Fruit fly (Drosophila melanogaster): Measurements from ENCODE around the gene InR.

Gene InR

dm6 chr3R:21581365-21582123 is 37.6 kb downstream of the InR start:
- TF ChIP-seq CG32121 (GFP tag; IDR thresholded peaks at IDR 0.05) (peak; percentile 62), Pif1A (GFP tag; optimal IDR thresholded peaks at IDR 0.05) (no peak), CG12605 (GFP tag; IDR thresholded peaks at IDR 0.05) (peak; percentile 45; the same call in 1 of the 2 replicates), CG8159 (tag; optimal IDR thresholded peaks at IDR 0.05) (no peak), D1 (tag; optimal IDR thresholded peaks at IDR 0.05) (no peak), Ets98B (GFP tag; IDR thresholded peaks at IDR 0.05) (peak; percentile 53; the same call in 1 of the 2 replicates), CG4496 (GFP tag; IDR thresholded peaks at IDR 0.05) (peak; percentile 64), fd96Ca (GFP tag; IDR thresholded peaks at IDR 0.05) (peak; percentile 67; the same call in 2 of the 3 replicates)

- TF ChIP-seq EcR (GFP tag; optimal IDR thresholded peaks at IDR 0.05) (no peak), CG32121 (GFP tag; IDR thresholded peaks at IDR 0.05) (peak; percentile 35; the same call in 1 of the 2 replicates)
Measured at dm6 chr3R:21580091-21580490, 39.0 kb downstream of the InR start.

dm6 chr3R:21569049-21569448 is 50.1 kb downstream of the InR start, which contains the start of gene CG15498:
Gene CG15498 (minus strand): TSS chr3R:21569149.
- TF ChIP-seq CG13204 (GFP tag; optimal IDR thresholded peaks at IDR 0.05) (no peak), CG9948 (tag; optimal IDR thresholded peaks at IDR 0.05) (no peak), CG17806 (tag; optimal IDR thresholded peaks at IDR 0.05) (no peak), Snoo (tag; optimal IDR thresholded peaks at IDR 0.05) (no peak)

- no peak for TF ChIP-seq gl (tag; optimal IDR thresholded peaks at IDR 0.05)
- no peak for TF ChIP-seq Pif1B (GFP tag; optimal IDR thresholded peaks at IDR 0.05)
- TF ChIP-seq Pif1A (GFP tag; optimal IDR thresholded peaks at IDR 0.05), result no peak
- TF ChIP-seq CG32121 (GFP tag; IDR thresholded peaks at IDR 0.05), result no peak
- TF ChIP-seq CG9948 (tag; optimal IDR thresholded peaks at IDR 0.05), result no peak
- no peak for TF ChIP-seq Snoo (tag; optimal IDR thresholded peaks at IDR 0.05)
Measured at dm6 chr3R:21566784-21567183, 52.3 kb downstream of the InR start.

dm6 chr3R:21566367-21566766 is 52.8 kb downstream of the InR start:
- no peak for TF ChIP-seq CG10348 (GFP tag; IDR thresholded peaks at IDR 0.05)
- TF ChIP-seq CG15710 (tag; optimal IDR thresholded peaks at IDR 0.05), result no peak
- TF ChIP-seq CG4496 (GFP tag; IDR thresholded peaks at IDR 0.05), result no peak
- no peak for TF ChIP-seq CG8159 (tag; optimal IDR thresholded peaks at IDR 0.05)
- no peak for TF ChIP-seq CG12605 (GFP tag; IDR thresholded peaks at IDR 0.05)
- TF ChIP-seq rn (GFP tag; IDR thresholded peaks at IDR 0.05), result no peak
- TF ChIP-seq CG17806 (tag; optimal IDR thresholded peaks at IDR 0.05), result no peak

- TF ChIP-seq CG34367 (tag; optimal IDR thresholded peaks at IDR 0.05) (no peak), EcR (GFP tag; optimal IDR thresholded peaks at IDR 0.05) (no peak), D1 (tag; optimal IDR thresholded peaks at IDR 0.05) (no peak), CG14655 (GFP tag; optimal IDR thresholded peaks at IDR 0.05) (no peak), CG8159 (tag; optimal IDR thresholded peaks at IDR 0.05) (no peak), Snoo (tag; optimal IDR thresholded peaks at IDR 0.05) (no peak), rn (GFP tag; IDR thresholded peaks at IDR 0.05) (no peak), Pif1B (GFP tag; optimal IDR thresholded peaks at IDR 0.05) (no peak), CG12605 (GFP tag; IDR thresholded peaks at IDR 0.05) (no peak), CG4496 (GFP tag; IDR thresholded peaks at IDR 0.05) (no peak), CG32121 (GFP tag; IDR thresholded peaks at IDR 0.05) (no peak), Ets98B (GFP tag; IDR thresholded peaks at IDR 0.05) (no peak), CG17806 (tag; optimal IDR thresholded peaks at IDR 0.05) (no peak), fd96Ca (GFP tag; IDR thresholded peaks at IDR 0.05) (no peak), CG13204 (GFP tag; optimal IDR thresholded peaks at IDR 0.05) (no peak), CG15710 (tag; optimal IDR thresholded peaks at IDR 0.05) (no peak), gl (tag; optimal IDR thresholded peaks at IDR 0.05) (no peak), CG8301 (tag; optimal IDR thresholded peaks at IDR 0.05) (no peak), Pif1A (GFP tag; optimal IDR thresholded peaks at IDR 0.05) (no peak), CG10348 (GFP tag; IDR thresholded peaks at IDR 0.05) (no peak)
Measured at dm6 chr3R:21563306-21563705, 55.8 kb downstream of the InR start.

dm6 chr3R:21561427-21561872 is 57.7 kb downstream of the InR start:
- TF ChIP-seq Pif1B (GFP tag; optimal IDR thresholded peaks at IDR 0.05) (no peak), CG8301 (tag; optimal IDR thresholded peaks at IDR 0.05) (no peak), EcR (GFP tag; optimal IDR thresholded peaks at IDR 0.05) (no peak), CG17806 (tag; optimal IDR thresholded peaks at IDR 0.05) (no peak), CG4496 (GFP tag; IDR thresholded peaks at IDR 0.05) (no peak), CG8159 (tag; optimal IDR thresholded peaks at IDR 0.05) (no peak), CG10348 (GFP tag; IDR thresholded peaks at IDR 0.05) (no peak), CG14655 (GFP tag; optimal IDR thresholded peaks at IDR 0.05) (no peak), rn (GFP tag; IDR thresholded peaks at IDR 0.05) (no peak), Snoo (tag; optimal IDR thresholded peaks at IDR 0.05) (no peak), Ets98B (GFP tag; IDR thresholded peaks at IDR 0.05) (no peak), CG9948 (tag; optimal IDR thresholded peaks at IDR 0.05) (no peak), gl (tag; optimal IDR thresholded peaks at IDR 0.05) (no peak), CG15710 (tag; optimal IDR thresholded peaks at IDR 0.05) (no peak), CG12605 (GFP tag; IDR thresholded peaks at IDR 0.05) (no peak), Pif1A (GFP tag; optimal IDR thresholded peaks at IDR 0.05) (no peak), D1 (tag; optimal IDR thresholded peaks at IDR 0.05) (no peak), CG34367 (tag; optimal IDR thresholded peaks at IDR 0.05) (no peak), fd96Ca (GFP tag; IDR thresholded peaks at IDR 0.05) (no peak), CG32121 (GFP tag; IDR thresholded peaks at IDR 0.05) (no peak)

All from whole organism, pupa.